Worm (Caenorhabditis elegans): ENCODE data around the gene T04C9.1.

T04C9.1 gene

DNA sequence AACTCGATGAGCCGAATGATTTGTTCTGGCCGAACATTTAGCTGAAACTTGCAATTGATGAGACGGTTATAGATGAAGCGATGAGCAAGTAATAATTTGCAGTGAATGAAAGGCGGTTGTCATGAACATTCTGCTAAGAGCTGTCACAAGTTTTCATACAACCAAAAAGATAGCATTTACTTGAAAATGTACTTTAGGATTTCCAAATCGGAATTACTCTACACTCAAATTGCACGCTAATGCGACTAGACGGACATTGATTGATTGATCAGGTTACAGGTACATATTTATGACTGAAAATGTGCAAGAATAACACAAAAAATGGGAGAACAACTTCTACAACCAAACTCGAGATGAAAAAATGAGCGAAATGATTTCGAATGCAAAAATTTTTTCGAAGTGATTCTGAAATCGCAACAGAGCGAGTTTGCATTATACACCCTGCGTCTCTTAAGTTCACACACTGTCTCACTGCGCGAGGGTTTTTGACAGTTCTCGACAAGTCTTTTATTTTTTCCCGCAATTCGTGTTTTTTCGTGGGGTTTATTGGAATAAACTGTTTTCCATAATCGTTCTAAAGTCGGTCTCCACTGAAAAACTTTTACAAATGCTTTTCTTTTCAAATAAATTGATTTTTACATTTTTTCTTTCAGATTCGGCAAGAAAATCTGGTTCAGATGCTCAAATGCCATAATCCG is 26.6 kb downstream of the T04C9.1 start, which contains the start of the genes npp-10 and cyk-3:
TSS of gene npp-10 (minus strand) at position 51 of the 698 bp plus-strand sequence.
TSS of gene cyk-3 (plus strand) at position 648 of the 698 bp plus-strand sequence.
- TF ChIP-seq mes-2 (tag; optimal IDR thresholded peaks at IDR 0.05; ENCODE audit: poor library complexity, severe bottlenecking) (peak; percentile 67), sdz-12 (GFP tag; optimal IDR thresholded peaks at IDR 0.05) (no peak), unc-130 (GFP tag; optimal IDR thresholded peaks at IDR 0.05) (peak; percentile 32), dpl-1 (GFP tag; optimal IDR thresholded peaks at IDR 0.05) (peak; percentile 51), lin-38 (GFP tag; IDR thresholded peaks at IDR 0.05) (peak; percentile 94), aha-1 (tag) (peak; percentile 95), nhr-6 (tag; optimal IDR thresholded peaks at IDR 0.05) (peak; percentile 21), ZK546.5 (tag; optimal IDR thresholded peaks at IDR 0.05) (no peak)

DNA sequence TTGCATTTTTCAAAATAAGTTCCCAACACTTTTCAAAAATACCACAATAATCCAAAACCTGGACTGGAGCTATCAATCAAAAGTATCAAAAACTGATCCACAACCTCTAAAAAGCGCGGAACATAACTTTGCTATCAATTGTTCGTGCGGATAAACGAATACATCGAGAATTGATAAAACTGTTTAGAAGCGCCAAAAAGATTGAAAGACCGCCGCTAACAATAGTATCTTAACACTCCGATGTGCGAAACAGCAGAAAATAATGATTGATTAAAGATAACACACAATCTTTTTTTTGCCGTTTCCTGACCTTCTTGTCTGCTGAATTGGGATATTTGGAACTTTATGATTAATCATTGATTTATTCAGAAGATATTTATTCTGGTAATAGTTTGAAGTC is 35.4 kb downstream of the T04C9.1 start, which contains the start of gene tbx-7:
TSS of gene tbx-7 (minus strand) at position 101 of the 400 bp plus-strand sequence.
- TF ChIP-seq nhr-28 (tag; optimal IDR thresholded peaks at IDR 0.05), result peak; percentile 10
- no peak for TF ChIP-seq tag-97 (GFP tag; IDR thresholded peaks at IDR 0.05)

DNA sequence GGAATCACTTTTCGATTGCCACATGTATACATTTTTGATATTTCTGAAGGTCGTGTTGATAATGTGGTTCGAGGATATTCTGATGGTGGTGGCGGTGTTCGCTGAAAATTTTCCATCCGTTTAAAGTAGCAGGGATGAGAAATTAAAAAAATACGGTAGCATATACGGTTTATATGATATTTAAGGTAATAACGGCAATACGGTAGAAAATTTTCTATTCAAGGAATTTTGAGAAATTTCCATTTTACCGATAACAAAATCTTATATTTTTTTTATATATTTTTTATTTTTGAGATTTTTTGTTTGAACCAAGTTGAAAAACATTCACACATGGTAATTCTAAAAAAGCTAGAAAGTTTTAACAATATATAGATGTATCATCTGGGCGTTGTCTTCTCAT is 37.5 kb downstream of the T04C9.1 start, which contains the start of gene ZK328.6:
TSS of gene ZK328.6 (minus strand) at position 101 of the 400 bp plus-strand sequence.
- TF ChIP-seq F37D6.2 (tag; optimal IDR thresholded peaks at IDR 0.05) (no peak), nhr-77 (tag; optimal IDR thresholded peaks at IDR 0.05) (no peak), R02D3.7 (tag; optimal IDR thresholded peaks at IDR 0.05) (no peak), nhr-41 (GFP tag; IDR thresholded peaks at IDR 0.05) (no peak), skn-1 (tag; optimal IDR thresholded peaks at IDR 0.05) (no peak), ces-1 (GFP tag; optimal IDR thresholded peaks at IDR 0.05) (no peak), nhr-6 (tag; optimal IDR thresholded peaks at IDR 0.05) (no peak), attf-4 (tag; optimal IDR thresholded peaks at IDR 0.05) (no peak), daf-8 (GFP tag; IDR thresholded peaks at IDR 0.05) (no peak), Y5F2A.4 (GFP tag; optimal IDR thresholded peaks at IDR 0.05) (no peak)

DNA sequence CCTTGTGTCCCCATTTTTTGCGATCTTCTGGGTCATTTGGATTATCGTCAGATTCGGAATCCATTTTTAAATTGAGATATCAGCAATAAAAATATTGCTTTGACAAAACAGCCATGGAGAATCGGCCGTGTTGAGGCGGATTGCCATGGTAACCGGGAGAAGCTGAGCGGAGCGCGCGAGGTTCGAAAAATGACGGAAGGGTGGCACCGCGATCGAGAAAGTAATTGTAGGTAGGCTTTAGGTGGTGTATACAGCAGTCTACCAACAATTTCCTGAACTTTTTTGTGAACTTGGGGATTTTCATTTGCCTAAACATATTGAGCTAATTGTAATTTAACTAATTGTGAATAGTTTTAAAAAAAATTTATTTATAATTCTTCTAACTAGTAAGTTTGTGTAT is 46.4 kb downstream of the T04C9.1 start, which contains the start of gene ift-139:
TSS of gene ift-139 (minus strand) at position 101 of the 400 bp plus-strand sequence.
- no peak for TF ChIP-seq nhr-102 (tag; optimal IDR thresholded peaks at IDR 0.05)
- TF ChIP-seq nhr-11 (tag; optimal IDR thresholded peaks at IDR 0.05), result no peak
- no peak for TF ChIP-seq lin-38 (GFP tag; IDR thresholded peaks at IDR 0.05)
- TF ChIP-seq ceh-62 (tag; optimal IDR thresholded peaks at IDR 0.05), result no peak
- no peak for TF ChIP-seq lin-13 (GFP tag; optimal IDR thresholded peaks at IDR 0.05)
- TF ChIP-seq pqm-1 (tag; optimal IDR thresholded peaks at IDR 0.05), result no peak
- TF ChIP-seq egl-43 (GFP tag; IDR thresholded peaks at IDR 0.05), result no peak
- TF ChIP-seq F44E2.7 (GFP tag; IDR thresholded peaks at IDR 0.05), result no peak
- no peak for TF ChIP-seq dmd-9 (GFP tag; IDR thresholded peaks at IDR 0.05)
- no peak for TF ChIP-seq hlh-11 (tag; optimal IDR thresholded peaks at IDR 0.05)
- TF ChIP-seq R02D3.7 (tag; optimal IDR thresholded peaks at IDR 0.05), result no peak
- no peak for TF ChIP-seq spr-1 (tag; optimal IDR thresholded peaks at IDR 0.05)
- TF ChIP-seq ceh-44 (GFP tag; IDR thresholded peaks at IDR 0.05), result no peak
- no peak for TF ChIP-seq F10B5.3 (tag; optimal IDR thresholded peaks at IDR 0.05)
- TF ChIP-seq lin-1 (GFP tag; IDR thresholded peaks at IDR 0.05), result no peak
- TF ChIP-seq ZK337.2 (GFP tag; IDR thresholded peaks at IDR 0.05), result no peak
- TF ChIP-seq nhr-6 (tag; optimal IDR thresholded peaks at IDR 0.05), result no peak
- no peak for TF ChIP-seq mxl-2 (GFP tag; conservative IDR thresholded peaks at IDR 0.05)
- no peak for TF ChIP-seq mdl-1 (tag; optimal IDR thresholded peaks at IDR 0.05)
- TF ChIP-seq mxl-3 (GFP tag; optimal IDR thresholded peaks at IDR 0.05), result no peak

All from whole organism, L4 larva.